Fruit fly (Drosophila melanogaster) whole organism, pupa: ENCODE data around the gene nompC.

Experiments used
- CG13204 ChIP-seq: fragments of 200-800 bp; sonication (Bioruptor generic); optimal IDR thresholded peaks from 2 replicates; lab custom pipeline; 2018; ENCODE audit warnings: missing biosample characterization, mild to moderate bottlenecking, missing genetic modification characterization, moderate library complexity
- CG32121 ChIP-seq: fragments of 200-800 bp; sonication (Bioruptor generic); IDR thresholded peaks from 2 replicates; pipeline ENCODE4 v1.3.6; 2022; ENCODE audit warnings: missing biosample characterization, missing genetic modification characterization
- Pif1B ChIP-seq: fragments of 200-800 bp; sonication (Bioruptor generic); optimal IDR thresholded peaks from 3 replicates; lab custom pipeline; 2016; ENCODE audit warnings: missing biosample characterization, missing genetic modification characterization

dm6 chr2L:5320063-5320462 is 25.9 kb upstream of the nompC start:
- no peak for TF ChIP-seq Pif1B (GFP tag; lab: Kevin White, UChicago)
- no peak for TF ChIP-seq CG32121 (GFP tag; lab: Robert Waterston, UW)
- TF ChIP-seq CG13204 = no peak
